Worm (Caenorhabditis elegans) whole organism, mixed stage, embryonic: ENCODE results near the gene ctr-9.

ENCODE experiments used
- blmp-1 ChIP-seq: fragments of 150-350 bp; optimal IDR thresholded peaks from 2 replicates; lab custom pipeline; 2014; ENCODE audit warnings: missing biosample characterization, missing genetic modification characterization
- elt-3 ChIP-seq: fragments of 150-350 bp; optimal IDR thresholded peaks from 2 replicates; lab custom pipeline; 2014; ENCODE audit warnings: missing biosample characterization, missing genetic modification characterization
- mls-2 ChIP-seq: sonication (generic microtip); optimal IDR thresholded peaks from 2 replicates; lab custom pipeline; 2016; ENCODE audit warnings: mild to moderate bottlenecking, missing genetic modification characterization, moderate library complexity, missing compliant biosample characterization
- unc-62 ChIP-seq: fragments of 150-350 bp; optimal IDR thresholded peaks from 2 replicates; lab custom pipeline; 2014; ENCODE audit warnings: missing biosample characterization, missing genetic modification reagents, missing genetic modification characterization

- TF ChIP-seq unc-62 (GFP tag; lab: Kevin White, UChicago) (no peak), mls-2 (tag; lab: Kevin White, UChicago) (no peak), blmp-1 (tag; lab: Kevin White, UChicago) (no peak), elt-3 (tag; lab: Kevin White, UChicago) (no peak)
Measured at ce11 chrIII:9454730-9455129, 36.5 kb upstream of the ctr-9 start.
